Fruit fly (Drosophila melanogaster): ENCODE measurements around the gene CG14309.

DNA sequence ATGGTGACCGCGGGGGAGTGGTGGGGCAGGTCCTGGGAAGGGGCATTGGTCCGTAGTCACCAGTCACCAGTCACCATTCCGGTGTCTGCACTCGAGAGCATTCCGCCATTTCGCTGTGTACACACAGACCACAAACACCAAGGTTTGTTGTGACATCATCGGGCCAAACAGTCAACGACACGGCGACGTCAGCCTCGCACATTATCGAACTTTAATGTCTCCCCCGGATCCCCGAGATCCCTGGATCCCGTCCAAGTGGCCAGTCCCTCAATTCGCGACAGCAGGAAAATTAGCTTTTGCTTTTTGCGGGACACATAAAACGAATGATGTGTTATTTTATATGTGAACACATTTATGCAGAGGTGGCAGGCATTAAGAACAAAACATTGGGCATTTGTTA is 10.0 kb upstream of the CG14309 start:
- TF ChIP-seq CG8478 (optimal IDR thresholded peaks at IDR 0.05) (no peak), CTCF (optimal IDR thresholded peaks at IDR 0.05) (no peak)

All from S2 (cell line).